Worm (Caenorhabditis elegans) whole organism, late embryonic: Measurements from ENCODE around the gene clec-24.

ENCODE experiments used
- K02D7.2 ChIP-seq: sonication (generic microtip); optimal IDR thresholded peaks from 2 replicates; lab custom pipeline; 2017; ENCODE audit warnings: mild to moderate bottlenecking, missing genetic modification characterization, missing compliant biosample characterization
- T23F11.4 ChIP-seq: fragments of 200-800 bp; sonication (Bioruptor generic); optimal IDR thresholded peaks from 2 replicates; lab custom pipeline; 2018; ENCODE audit warnings: mild to moderate bottlenecking, missing genetic modification characterization, missing compliant biosample characterization
- Y22D7AL.16 ChIP-seq: sonication (generic microtip); optimal IDR thresholded peaks from 2 replicates; lab custom pipeline; 2016; ENCODE audit warnings: missing genetic modification characterization, missing compliant biosample characterization
- ceh-18 ChIP-seq: sonication (generic microtip); optimal IDR thresholded peaks from 2 replicates; lab custom pipeline; 2016; ENCODE audit warnings: missing genetic modification characterization, missing compliant biosample characterization
- ceh-19 ChIP-seq: fragments of 200-800 bp; sonication (Bioruptor generic); optimal IDR thresholded peaks from 2 replicates; lab custom pipeline; 2018; ENCODE audit warnings: mild to moderate bottlenecking, missing genetic modification characterization, missing compliant biosample characterization
- ceh-2 ChIP-seq: sonication (generic microtip); optimal IDR thresholded peaks from 2 replicates; lab custom pipeline; 2016; ENCODE audit warnings: missing genotype, missing genetic modification characterization, missing compliant biosample characterization
- ceh-22 ChIP-seq: sonication (generic microtip); optimal IDR thresholded peaks from 2 replicates; lab custom pipeline; 2017; ENCODE audit warnings: missing biosample characterization, missing genetic modification characterization
- ceh-24 ChIP-seq: sonication (generic microtip); optimal IDR thresholded peaks from 2 replicates; lab custom pipeline; 2016; ENCODE audit warnings: mild to moderate bottlenecking, missing genetic modification characterization, missing compliant biosample characterization
- ceh-31 ChIP-seq: sonication (generic microtip); optimal IDR thresholded peaks from 2 replicates; lab custom pipeline; 2016; ENCODE audit warnings: missing genetic modification characterization, missing compliant biosample characterization
- ceh-48 ChIP-seq: sonication (generic microtip); optimal IDR thresholded peaks from 2 replicates; lab custom pipeline; 2016; ENCODE audit warnings: missing genetic modification characterization, inconsistent platforms, missing compliant biosample characterization
- ceh-6 ChIP-seq: fragments of 200-800 bp; sonication (Bioruptor generic); optimal IDR thresholded peaks from 2 replicates; lab custom pipeline; 2018; ENCODE audit warnings: mild to moderate bottlenecking, missing genetic modification characterization, missing compliant biosample characterization
- che-1 ChIP-seq: sonication (generic microtip); optimal IDR thresholded peaks from 2 replicates; lab custom pipeline; 2016; ENCODE audit warnings: mild to moderate bottlenecking, missing genetic modification characterization, missing compliant biosample characterization
- dve-1 ChIP-seq: sonication (generic microtip); optimal IDR thresholded peaks from 2 replicates; lab custom pipeline; 2017; ENCODE audit warnings: antibody characterized with exemption, mild to moderate bottlenecking, missing genetic modification characterization, missing compliant biosample characterization
- elt-2 ChIP-seq: sonication (generic microtip); optimal IDR thresholded peaks from 2 replicates; lab custom pipeline; 2016; ENCODE audit warnings: missing genetic modification reagents, missing genetic modification characterization, missing compliant biosample characterization
- elt-4 ChIP-seq: sonication (generic microtip); optimal IDR thresholded peaks from 2 replicates; lab custom pipeline; 2016; ENCODE audit warnings: missing genetic modification characterization, missing compliant biosample characterization
- fkh-6 ChIP-seq: sonication (generic microtip); optimal IDR thresholded peaks from 2 replicates; lab custom pipeline; 2016; ENCODE audit warnings: missing genetic modification characterization, missing compliant biosample characterization
- hlh-30 ChIP-seq: sonication (generic microtip); optimal IDR thresholded peaks from 2 replicates; lab custom pipeline; 2017; ENCODE audit warnings: antibody characterized with exemption, missing genetic modification characterization, missing compliant biosample characterization; ENCODE audit not compliant: insufficient read depth
- hlh-6 ChIP-seq: sonication (generic microtip); optimal IDR thresholded peaks from 2 replicates; lab custom pipeline; 2016; ENCODE audit warnings: missing genotype, missing genetic modification characterization, missing compliant biosample characterization
- hlh-8 ChIP-seq: sonication (generic microtip); optimal IDR thresholded peaks from 2 replicates; lab custom pipeline; 2016; ENCODE audit warnings: missing genotype, missing genetic modification characterization, missing compliant biosample characterization
- lin-11 ChIP-seq: fragments of 200-800 bp; sonication (Bioruptor generic); optimal IDR thresholded peaks from 2 replicates; lab custom pipeline; 2018; ENCODE audit warnings: mild to moderate bottlenecking, missing genetic modification characterization, missing compliant biosample characterization
- madf-2 ChIP-seq: sonication (generic microtip); optimal IDR thresholded peaks from 2 replicates; lab custom pipeline; 2017; ENCODE audit warnings: missing genetic modification characterization, missing compliant biosample characterization
- nfya-1 ChIP-seq: sonication (generic microtip); optimal IDR thresholded peaks from 2 replicates; lab custom pipeline; 2017; ENCODE audit warnings: missing genetic modification characterization, mild to moderate bottlenecking, missing compliant biosample characterization, antibody characterized with exemption, moderate library complexity
- nhr-11 ChIP-seq: fragments of 150-350 bp; optimal IDR thresholded peaks from 2 replicates; lab custom pipeline; 2014; ENCODE audit warnings: missing biosample characterization, missing genetic modification characterization
- npax-4 ChIP-seq: sonication (generic microtip); optimal IDR thresholded peaks from 2 replicates; lab custom pipeline; 2016; ENCODE audit warnings: missing genetic modification characterization, missing compliant biosample characterization
- odd-2 ChIP-seq: sonication (generic microtip); optimal IDR thresholded peaks from 2 replicates; lab custom pipeline; 2017; ENCODE audit warnings: antibody characterized with exemption, mild to moderate bottlenecking, missing genetic modification characterization, missing compliant biosample characterization
- pag-3 ChIP-seq: sonication (generic microtip); optimal IDR thresholded peaks from 2 replicates; lab custom pipeline; 2016; ENCODE audit warnings: missing compliant biosample characterization, missing genetic modification characterization, borderline replicate concordance
- pax-1 ChIP-seq: fragments of 150-350 bp; optimal IDR thresholded peaks from 2 replicates; lab custom pipeline; 2014; ENCODE audit warnings: missing biosample characterization, missing genetic modification characterization
- pha-2 ChIP-seq: sonication (generic microtip); optimal IDR thresholded peaks from 2 replicates; lab custom pipeline; 2017; ENCODE audit warnings: mild to moderate bottlenecking, missing genetic modification characterization, missing compliant biosample characterization
- pqm-1 ChIP-seq: sonication (generic microtip); optimal IDR thresholded peaks from 2 replicates; lab custom pipeline; 2016; ENCODE audit warnings: missing genetic modification characterization, missing compliant biosample characterization
- ref-2 ChIP-seq: sonication (generic microtip); optimal IDR thresholded peaks from 2 replicates; lab custom pipeline; 2016; ENCODE audit warnings: missing genetic modification characterization, missing compliant biosample characterization
- sdc-2 ChIP-seq: sonication (generic microtip); optimal IDR thresholded peaks from 2 replicates; lab custom pipeline; 2016; ENCODE audit warnings: missing genotype, missing genetic modification characterization, missing compliant biosample characterization
- sox-4 ChIP-seq: sonication (generic microtip); optimal IDR thresholded peaks from 2 replicates; lab custom pipeline; 2017; ENCODE audit warnings: mild to moderate bottlenecking, missing genetic modification characterization, inconsistent platforms, missing compliant biosample characterization
- syd-9 ChIP-seq: sonication (generic microtip); optimal IDR thresholded peaks from 2 replicates; lab custom pipeline; 2016; ENCODE audit warnings: mild to moderate bottlenecking, missing genetic modification characterization, moderate library complexity, missing compliant biosample characterization
- tbx-7 ChIP-seq: sonication (generic microtip); optimal IDR thresholded peaks from 2 replicates; lab custom pipeline; 2016; ENCODE audit warnings: missing genotype, missing genetic modification characterization, missing compliant biosample characterization
- unc-3 ChIP-seq, 2 experiments: fragments of 200-800 bp in 1 of 2; sonication (Bioruptor generic) in 1 of 2; sonication (generic microtip) in 1 of 2; conservative IDR thresholded peaks in 1 of 2; optimal IDR thresholded peaks in 1 of 2; 2 replicates each; pipeline versions ENCODE4 v1.3.6 to Lab custom; 2016 to 2022; ENCODE audit warnings: missing compliant biosample characterization in 2 of 2, missing genetic modification characterization in 2 of 2, missing genetic modification reagents in 1 of 2
- unc-42 ChIP-seq: sonication (generic microtip); optimal IDR thresholded peaks from 2 replicates; lab custom pipeline; 2016; ENCODE audit warnings: missing genotype, missing genetic modification characterization, missing compliant biosample characterization
- unc-55 ChIP-seq: sonication (generic microtip); optimal IDR thresholded peaks from 2 replicates; lab custom pipeline; 2017; ENCODE audit warnings: missing biosample characterization, missing genetic modification reagents, missing genetic modification characterization
- unc-86 ChIP-seq: sonication (generic microtip); optimal IDR thresholded peaks from 2 replicates; lab custom pipeline; 2016; ENCODE audit warnings: missing genetic modification characterization, missing compliant biosample characterization

Gene clec-24

ce11 chrV:16899355-16899754 is 37.5 kb downstream of the clec-24 start, which contains the start of gene fbxa-45:
Gene fbxa-45, minus strand, starts transcription at chrV:16899455.
- TF ChIP-seq unc-86 (no peak), dve-1 (tag; lab: Kevin White, UChicago) (no peak), unc-3 (GFP tag; conservative IDR thresholded peaks at IDR 0.05; lab: Robert Waterston, UW) (no peak), unc-3 (tag; optimal IDR thresholded peaks at IDR 0.05; lab: Kevin White, UChicago) (no peak), unc-55 (no peak), ceh-6 (GFP tag; lab: Kevin White, UChicago) (no peak), K02D7.2 (tag; lab: Kevin White, UChicago) (no peak), ref-2 (tag; lab: Kevin White, UChicago) (no peak), sdc-2 (tag; lab: Kevin White, UChicago) (no peak), ceh-19 (GFP tag; lab: Kevin White, UChicago) (no peak), syd-9 (tag; lab: Kevin White, UChicago) (no peak), ceh-2 (tag; lab: Kevin White, UChicago) (no peak), elt-4 (no peak), Y22D7AL.16 (tag; lab: Kevin White, UChicago) (no peak), pax-1 (tag; lab: Kevin White, UChicago) (no peak), che-1 (tag; lab: Kevin White, UChicago) (no peak), ceh-24 (tag; lab: Kevin White, UChicago) (no peak)

- no peak for TF ChIP-seq ceh-48 (tag; lab: Kevin White, UChicago)
- TF ChIP-seq ceh-18 (tag; lab: Kevin White, UChicago), result no peak
- no peak for TF ChIP-seq unc-3 (GFP tag; conservative IDR thresholded peaks at IDR 0.05; lab: Robert Waterston, UW)
- TF ChIP-seq unc-3 (tag; optimal IDR thresholded peaks at IDR 0.05; lab: Kevin White, UChicago), result no peak
Measured at ce11 chrV:16902726-16903125, 40.9 kb downstream of the clec-24 start, which contains the start of gene srd-68. Gene srd-68, minus strand, starts transcription at chrV:16902826.

DNA sequence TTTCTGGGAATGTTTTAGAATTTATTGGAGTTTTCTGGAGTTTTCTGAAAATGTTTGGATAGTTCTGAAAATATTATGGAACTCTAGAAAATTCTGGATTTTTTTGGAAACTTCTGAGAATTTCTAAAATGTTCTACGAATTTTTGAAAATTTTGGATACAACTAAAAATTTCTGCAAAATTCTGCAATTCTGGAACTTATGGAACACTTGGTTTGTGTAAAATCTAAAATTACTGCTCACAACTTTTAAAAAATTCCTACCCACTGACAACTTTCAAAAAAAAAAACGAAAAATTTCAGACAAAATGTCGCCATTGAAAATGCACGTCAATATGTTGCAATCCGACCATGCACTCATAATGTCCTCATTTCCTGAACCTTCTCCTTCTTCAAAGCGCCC is 42.8 kb downstream of the clec-24 start, which contains the start of gene nhr-262:
TSS of gene nhr-262 (plus strand) at position 301 of the 400 bp plus-strand sequence.
- TF ChIP-seq elt-2 (tag; lab: Kevin White, UChicago) (no peak), lin-11 (tag; lab: Kevin White, UChicago) (no peak)

ce11 chrV:16909871-16910270 is 48.1 kb downstream of the clec-24 start, which contains the start of gene F09C6.16:
Gene F09C6.16, minus strand, starts transcription at chrV:16909971.
- TF ChIP-seq odd-2, result no peak
- TF ChIP-seq nfya-1 (tag; lab: Kevin White, UChicago), result no peak
- no peak for TF ChIP-seq pag-3 (tag; lab: Kevin White, UChicago)
- no peak for TF ChIP-seq pax-1 (tag; lab: Kevin White, UChicago)
- TF ChIP-seq nhr-11 (tag; lab: Kevin White, UChicago), result no peak
- TF ChIP-seq hlh-30 (tag; lab: Kevin White, UChicago), result no peak
- no peak for TF ChIP-seq madf-2 (tag; lab: Kevin White, UChicago)
- TF ChIP-seq unc-3 (GFP tag; conservative IDR thresholded peaks at IDR 0.05; lab: Robert Waterston, UW), result no peak
- no peak for TF ChIP-seq unc-3 (tag; optimal IDR thresholded peaks at IDR 0.05; lab: Kevin White, UChicago)
- no peak for TF ChIP-seq T23F11.4
- no peak for TF ChIP-seq npax-4
- TF ChIP-seq ceh-48 (tag; lab: Kevin White, UChicago), result no peak
- no peak for TF ChIP-seq sox-4 (tag; lab: Kevin White, UChicago)
- TF ChIP-seq unc-42, result no peak
- no peak for TF ChIP-seq hlh-8 (tag; lab: Kevin White, UChicago)
- TF ChIP-seq, all 69 proteins: peak for 0

DNA sequence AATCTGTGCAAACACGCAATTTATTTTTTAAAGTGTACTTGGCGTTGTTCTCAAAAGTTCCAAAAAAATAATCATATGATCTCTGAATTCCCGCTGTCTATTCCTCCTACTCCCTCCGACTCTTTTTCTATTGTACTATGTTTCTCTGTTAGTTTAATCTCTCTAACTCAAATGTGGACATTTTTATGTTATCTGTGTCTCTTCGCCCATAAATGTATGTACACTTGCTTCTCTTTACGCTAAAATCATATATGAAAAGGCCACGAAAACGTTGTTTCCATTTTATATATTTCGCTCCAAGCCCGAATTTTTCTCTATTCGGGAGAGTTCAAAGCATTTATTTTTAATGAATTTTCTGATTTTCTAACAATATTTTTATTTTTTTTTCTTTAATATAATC is 49.1 kb downstream of the clec-24 start:
- TF ChIP-seq elt-2 (tag; lab: Kevin White, UChicago) (no peak), pha-2 (tag; lab: Kevin White, UChicago) (no peak), fkh-6 (no peak), hlh-6 (tag; lab: Kevin White, UChicago) (no peak), hlh-30 (tag; lab: Kevin White, UChicago) (no peak), elt-4 (no peak), unc-55 (no peak), npax-4 (no peak), ceh-22 (no peak), tbx-7 (no peak), sdc-2 (tag; lab: Kevin White, UChicago) (no peak), pqm-1 (tag; lab: Kevin White, UChicago) (no peak), unc-86 (no peak), madf-2 (tag; lab: Kevin White, UChicago) (no peak), ceh-31 (tag; lab: Kevin White, UChicago) (no peak)
